Worm (Caenorhabditis elegans): ENCODE data around the gene spe-18.

DNA sequence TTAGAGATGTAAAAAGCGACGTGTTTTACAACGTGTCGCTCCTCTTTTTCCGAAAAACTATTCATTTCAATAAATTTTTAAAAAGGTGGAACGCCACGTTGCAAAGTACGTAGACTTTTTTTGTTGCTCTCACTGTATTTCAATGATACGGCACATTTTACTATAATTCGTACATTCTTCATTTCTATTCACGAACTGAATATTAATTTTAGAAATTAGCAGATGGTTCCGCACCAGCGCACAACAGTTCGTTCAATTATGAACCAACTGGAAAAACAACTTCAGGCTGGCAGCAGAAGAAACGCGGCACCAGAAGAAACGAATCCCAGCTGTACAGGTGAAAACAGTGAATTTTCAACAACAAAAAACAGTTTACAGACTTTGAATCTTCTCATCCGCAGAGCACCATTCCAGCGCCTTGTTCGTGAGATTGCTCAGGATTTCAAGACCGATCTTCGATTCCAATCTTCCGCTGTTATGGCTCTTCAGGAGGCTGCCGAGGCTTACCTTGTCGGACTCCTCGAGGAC, 30.1 kb upstream of the spe-18 start, which contains the start of the genes W09H1.4 and his-73:
- no peak for TF ChIP-seq sea-2 (GFP tag; IDR thresholded peaks at IDR 0.05)
- no peak for TF ChIP-seq sptf-2 (GFP tag; optimal IDR thresholded peaks at IDR 0.05)
- no peak for TF ChIP-seq K11D2.4 (GFP tag; IDR thresholded peaks at IDR 0.05)
- no peak for TF ChIP-seq ZK185.1 (tag; optimal IDR thresholded peaks at IDR 0.05; ENCODE audit: poor library complexity, severe bottlenecking)
- TF ChIP-seq snpc-3.4 (tag; optimal IDR thresholded peaks at IDR 0.05) = no peak
- no peak for TF ChIP-seq athp-1 (tag; optimal IDR thresholded peaks at IDR 0.05)
- TF ChIP-seq unc-130 (GFP tag; optimal IDR thresholded peaks at IDR 0.05) = no peak
- TF ChIP-seq bed-1 (GFP tag; IDR thresholded peaks at IDR 0.05) = no peak
- no peak for TF ChIP-seq him-1 (tag; optimal IDR thresholded peaks at IDR 0.05)
- no peak for TF ChIP-seq aptf-2 (GFP tag; conservative IDR thresholded peaks at IDR 0.05)
